Worm (Caenorhabditis elegans) whole organism, L1 larva: ENCODE data around the gene F41E6.5.
A peak's percentile ranks its signal among the peaks of the same experiment; 100 is the strongest.

ENCODE experiments used
- C04F5.9 ChIP-seq: sonication (generic microtip); optimal IDR thresholded peaks from 2 replicates; lab custom pipeline; 2016; ENCODE audit warnings: missing genetic modification characterization, missing compliant biosample characterization
- C16A3.4 ChIP-seq: fragments of 150-350 bp; optimal IDR thresholded peaks from 2 replicates; lab custom pipeline; 2014; ENCODE audit warnings: missing biosample characterization, missing genetic modification characterization
- F16B12.6 ChIP-seq: fragments of 150-350 bp; optimal IDR thresholded peaks from 2 replicates; lab custom pipeline; 2014; ENCODE audit warnings: missing biosample characterization, missing genetic modification characterization
- ama-1 ChIP-seq: fragments of 150-350 bp; optimal IDR thresholded peaks from 2 replicates; lab custom pipeline; 2014
- blmp-1 ChIP-seq: fragments of 150-350 bp; optimal IDR thresholded peaks from 2 replicates; lab custom pipeline; 2014; ENCODE audit warnings: missing biosample characterization, missing genetic modification characterization
- ceh-82 ChIP-seq, 3 experiments: fragments of 150-350 bp in 1 of 3; sonication (generic microtip) in 2 of 3; optimal IDR thresholded peaks; 2 replicates each; lab custom pipeline; 2014 to 2017; ENCODE audit warnings: missing biosample characterization in 3 of 3, missing genetic modification characterization in 3 of 3
- ces-1 ChIP-seq: fragments of 150-350 bp; optimal IDR thresholded peaks from 2 replicates; lab custom pipeline; 2014; ENCODE audit warnings: missing biosample characterization, missing genetic modification reagents, missing genetic modification characterization
- dpl-1 ChIP-seq, 3 experiments: fragments of 150-350 bp in 2 of 3; sonication (generic microtip) in 1 of 3; optimal IDR thresholded peaks; 2 replicates each; lab custom pipeline; 2014 to 2017; ENCODE audit warnings: missing biosample characterization in 3 of 3, missing genetic modification characterization in 3 of 3, missing genetic modification reagents in 3 of 3
- dsc-1 ChIP-seq: sonication (generic microtip); optimal IDR thresholded peaks from 2 replicates; lab custom pipeline; 2016; ENCODE audit warnings: mild to moderate bottlenecking, missing genetic modification characterization, missing compliant biosample characterization
- efl-1 ChIP-seq, 4 experiments: fragments of 150-350 bp; optimal IDR thresholded peaks in 3 of 4; peaks in 1 of 4; 1 replicate in 1 of 4; 2 replicates in 3 of 4; lab custom pipeline; 2014; ENCODE audit warnings: missing biosample characterization in 2 of 4, missing genetic modification characterization in 2 of 4, missing genetic modification reagents in 2 of 4
- egl-13 ChIP-seq: sonication (generic microtip); optimal IDR thresholded peaks from 2 replicates; lab custom pipeline; 2016; ENCODE audit warnings: missing genotype, missing genetic modification reagents, missing genetic modification characterization, missing compliant biosample characterization
- fkh-10 ChIP-seq: sonication (generic microtip); optimal IDR thresholded peaks from 2 replicates; lab custom pipeline; 2017; ENCODE audit warnings: missing biosample characterization, missing genetic modification reagents, missing genetic modification characterization
- fkh-4 ChIP-seq: sonication (generic microtip); optimal IDR thresholded peaks from 2 replicates; lab custom pipeline; 2016; ENCODE audit warnings: missing compliant biosample characterization, missing genetic modification characterization, borderline replicate concordance
- fkh-8 ChIP-seq: sonication (generic microtip); optimal IDR thresholded peaks from 2 replicates; lab custom pipeline; 2016; ENCODE audit warnings: mild to moderate bottlenecking, missing genetic modification characterization, missing compliant biosample characterization
- grh-1 ChIP-seq: fragments of 200-800 bp; sonication (Bioruptor generic); IDR thresholded peaks from 2 replicates; pipeline ENCODE4 v1.3.6; 2022; ENCODE audit warnings: missing genetic modification reagents, missing genetic modification characterization, missing compliant biosample characterization
- hpl-2 ChIP-seq: fragments of 150-350 bp; optimal IDR thresholded peaks from 2 replicates; lab custom pipeline; 2014; ENCODE audit warnings: missing biosample characterization, missing genetic modification reagents, missing genetic modification characterization
- isw-1 ChIP-seq: fragments of 200-800 bp; sonication (Bioruptor generic); IDR thresholded peaks from 2 replicates; pipeline ENCODE4 v1.3.6; 2022; ENCODE audit warnings: missing genetic modification characterization, missing compliant biosample characterization
- lin-13 ChIP-seq: fragments of 150-350 bp; optimal IDR thresholded peaks from 2 replicates; lab custom pipeline; 2014; ENCODE audit warnings: missing biosample characterization, missing genetic modification reagents, missing genetic modification characterization
- lin-14 ChIP-seq: fragments of 200-800 bp; sonication (Bioruptor generic); optimal IDR thresholded peaks from 2 replicates; lab custom pipeline; 2018; ENCODE audit warnings: mild to moderate bottlenecking, missing genetic modification characterization, moderate library complexity, missing compliant biosample characterization
- lin-15B ChIP-seq: fragments of 150-350 bp; sonication (generic microtip); optimal IDR thresholded peaks from 3 replicates; lab custom pipeline; 2014; ENCODE audit warnings: missing biosample characterization, missing genetic modification characterization
- lin-35 ChIP-seq, 2 experiments: fragments of 150-350 bp; optimal IDR thresholded peaks; 2 replicates each; lab custom pipeline; 2014; ENCODE audit warnings: missing biosample characterization in 2 of 2, missing genetic modification characterization in 2 of 2, missing genetic modification reagents in 2 of 2
- lin-39 ChIP-seq: fragments of 150-350 bp; optimal IDR thresholded peaks from 2 replicates; lab custom pipeline; 2014; ENCODE audit warnings: missing biosample characterization, missing genetic modification reagents, missing genetic modification characterization
- mab-9 ChIP-seq: fragments of 200-800 bp; sonication (Bioruptor generic); IDR thresholded peaks from 2 replicates; pipeline ENCODE4 v1.3.6; 2022; ENCODE audit warnings: missing genetic modification reagents, missing genetic modification characterization, missing compliant biosample characterization
- mdl-1 ChIP-seq, 2 experiments: fragments of 150-350 bp; optimal IDR thresholded peaks; 2 replicates each; lab custom pipeline; 2014 to 2017; ENCODE audit warnings: missing biosample characterization in 2 of 2, missing genetic modification characterization in 2 of 2, inconsistent platforms in 1 of 2
- mep-1 ChIP-seq: fragments of 150-350 bp; optimal IDR thresholded peaks from 2 replicates; lab custom pipeline; 2014; ENCODE audit warnings: missing biosample characterization, missing genetic modification characterization
- nhr-11 ChIP-seq: fragments of 150-350 bp; optimal IDR thresholded peaks from 2 replicates; lab custom pipeline; 2014; ENCODE audit warnings: missing biosample characterization, missing genetic modification characterization
- nhr-28 ChIP-seq: fragments of 150-350 bp; optimal IDR thresholded peaks from 2 replicates; lab custom pipeline; 2014; ENCODE audit warnings: missing biosample characterization, missing genetic modification characterization
- nhr-47 ChIP-seq: sonication (generic microtip); optimal IDR thresholded peaks from 2 replicates; lab custom pipeline; 2016; ENCODE audit warnings: mild to moderate bottlenecking, missing genetic modification characterization, moderate library complexity, missing compliant biosample characterization
- nhr-71 ChIP-seq: sonication (generic microtip); optimal IDR thresholded peaks from 2 replicates; lab custom pipeline; 2016; ENCODE audit warnings: mild to moderate bottlenecking, missing genetic modification characterization, moderate library complexity, missing compliant biosample characterization
- nhr-77 ChIP-seq: fragments of 150-350 bp; optimal IDR thresholded peaks from 2 replicates; lab custom pipeline; 2014; ENCODE audit warnings: missing biosample characterization, missing genetic modification characterization
- nhr-85 ChIP-seq: sonication (generic microtip); peaks from one replicate; lab custom pipeline; 2016; ENCODE audit warnings: missing genetic modification characterization, inconsistent platforms, missing compliant biosample characterization
- nhr-90 ChIP-seq: sonication (generic microtip); optimal IDR thresholded peaks from 2 replicates; lab custom pipeline; 2016; ENCODE audit warnings: mild to moderate bottlenecking, missing genetic modification characterization, missing compliant biosample characterization; ENCODE audit not compliant: poor library complexity
- pag-3 ChIP-seq: sonication (generic microtip); optimal IDR thresholded peaks from 2 replicates; lab custom pipeline; 2017; ENCODE audit warnings: missing genetic modification characterization, mild to moderate bottlenecking, missing compliant biosample characterization, antibody characterized with exemption, borderline replicate concordance; ENCODE audit not compliant: insufficient read depth
- rnt-1 ChIP-seq: sonication (generic microtip); optimal IDR thresholded peaks from 2 replicates; lab custom pipeline; 2016; ENCODE audit warnings: mild to moderate bottlenecking, missing genetic modification characterization, moderate library complexity, missing compliant biosample characterization
- skn-1 ChIP-seq: fragments of 150-350 bp; optimal IDR thresholded peaks from 2 replicates; lab custom pipeline; 2014; ENCODE audit warnings: missing biosample characterization, missing genetic modification characterization
- snpc-4 ChIP-seq: fragments of 150-350 bp; optimal IDR thresholded peaks from 2 replicates; lab custom pipeline; 2014; ENCODE audit warnings: missing biosample characterization, missing genetic modification characterization
- sox-4 ChIP-seq: sonication (generic microtip); optimal IDR thresholded peaks from 2 replicates; lab custom pipeline; 2016; ENCODE audit warnings: missing genetic modification characterization, missing compliant biosample characterization
- swsn-7 ChIP-seq: sonication (generic microtip); optimal IDR thresholded peaks from 2 replicates; lab custom pipeline; 2016; ENCODE audit warnings: missing genetic modification characterization, missing compliant biosample characterization
- unc-130 ChIP-seq: fragments of 150-350 bp; optimal IDR thresholded peaks from 2 replicates; lab custom pipeline; 2017; ENCODE audit warnings: missing biosample characterization, missing genetic modification characterization, inconsistent platforms
- unc-30 ChIP-seq: sonication (generic microtip); optimal IDR thresholded peaks from 2 replicates; lab custom pipeline; 2017; ENCODE audit warnings: missing biosample characterization, missing genetic modification characterization
- zag-1 ChIP-seq: fragments of 150-350 bp; optimal IDR thresholded peaks from 2 replicates; lab custom pipeline; 2014; ENCODE audit warnings: missing biosample characterization, missing genetic modification characterization
- ztf-11 ChIP-seq, 2 experiments: sonication (generic microtip); optimal IDR thresholded peaks; 2 replicates each; lab custom pipeline; 2016 to 2017; ENCODE audit warnings: missing genetic modification characterization in 2 of 2, missing biosample characterization in 1 of 2, missing compliant biosample characterization in 1 of 2

Gene F41E6.5

DNA sequence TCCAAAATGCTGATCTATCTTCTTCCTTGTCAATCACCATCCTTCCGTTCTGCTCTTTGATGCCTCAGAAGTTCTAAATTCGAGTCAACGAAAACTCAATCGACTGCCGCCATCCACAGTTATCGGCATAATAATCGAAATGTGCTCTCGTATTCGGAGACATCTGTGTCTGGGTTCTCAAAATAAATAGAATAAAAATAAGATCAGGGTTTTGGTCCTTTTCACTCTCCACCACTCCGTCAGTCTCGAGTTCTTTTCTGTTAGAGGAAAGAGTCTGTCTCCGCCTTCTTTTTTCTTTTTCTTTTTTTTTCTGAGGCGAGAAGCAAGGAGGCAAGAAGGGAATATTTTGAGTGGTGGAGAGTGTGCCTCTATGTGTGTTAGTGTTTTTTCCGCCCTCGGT, 20.5 kb downstream of the F41E6.5 start, which contains the start of gene F41E6.17:
Gene F41E6.17 (plus strand): TSS at position 348 of the 400 bp plus-strand sequence.
- TF ChIP-seq dsc-1 (tag; lab: Kevin White, UChicago) (peak; percentile 33), grh-1 (GFP tag; lab: Robert Waterston, UW) (no peak), ceh-82 (tag; optimal IDR thresholded peaks at IDR 0.05; lab: Kevin White, UChicago) (peak in 1 of 3 experiments; percentile 24), nhr-90 (no peak), nhr-28 (no peak), lin-14 (GFP tag; lab: Kevin White, UChicago) (peak; percentile 70), fkh-10 (GFP tag; lab: Kevin White, UChicago) (peak; percentile 19), unc-30 (tag; lab: Kevin White, UChicago) (no peak), mep-1 (tag; lab: Kevin White, UChicago) (no peak)

- TF ChIP-seq nhr-85 (tag; lab: Kevin White, UChicago) (peak; percentile 76), egl-13 (tag; lab: Kevin White, UChicago) (peak; percentile 5), C04F5.9 (no peak), nhr-71 (tag; lab: Kevin White, UChicago) (peak; percentile 25), lin-14 (GFP tag; lab: Kevin White, UChicago) (peak; percentile 26), fkh-8 (tag; lab: Kevin White, UChicago) (peak; percentile 6)
Observed at ce11 chrV:8626406-8626805, 23.1 kb downstream of the F41E6.5 start.

ce11 chrV:8627580-8627979, 24.3 kb downstream of the F41E6.5 start:
- no peak for TF ChIP-seq skn-1 (tag; lab: Kevin White, UChicago)
- TF ChIP-seq zag-1 (tag; lab: Kevin White, UChicago), result no peak
- TF ChIP-seq lin-35 (GFP tag; optimal IDR thresholded peaks at IDR 0.05; lab: Kevin White, UChicago), result no peak
- no peak for TF ChIP-seq pag-3 (tag; lab: Kevin White, UChicago)
- TF ChIP-seq efl-1 (optimal IDR thresholded peaks at IDR 0.05; lab: Kevin White, UChicago), result no peak
- TF ChIP-seq efl-1 (GFP tag; optimal IDR thresholded peaks at IDR 0.05 in 1 of 2; lab: Kevin White, UChicago), result peak in 1 of 2 experiments; percentile 48

- TF ChIP-seq efl-1 (optimal IDR thresholded peaks at IDR 0.05; lab: Kevin White, UChicago) (no peak), efl-1 (GFP tag; optimal IDR thresholded peaks at IDR 0.05 in 1 of 2; lab: Kevin White, UChicago) (peak in 1 of 2 experiments; percentile 37), nhr-77 (tag; lab: Kevin White, UChicago) (no peak), blmp-1 (tag; lab: Kevin White, UChicago) (peak; percentile 21), nhr-11 (tag; lab: Kevin White, UChicago) (no peak), fkh-4 (tag; lab: Kevin White, UChicago) (no peak), nhr-85 (tag; lab: Kevin White, UChicago) (peak; percentile 49), ama-1 (lab: Kevin White, UChicago) (peak; percentile 50)
Observed at ce11 chrV:8629029-8629428, 25.7 kb downstream of the F41E6.5 start, which contains the start of gene F41E6.12. F41E6.12 (minus strand) TSS chrV:8629129.

- TF ChIP-seq ztf-11 (tag; optimal IDR thresholded peaks at IDR 0.05; lab: Kevin White, UChicago) (peak in 1 of 2 experiments; percentile 29), nhr-47 (tag; lab: Kevin White, UChicago) (peak; percentile 79), hpl-2 (GFP tag; lab: Kevin White, UChicago) (peak; percentile 63), lin-15B (tag; lab: Kevin White, UChicago) (peak; percentile 28), nhr-11 (tag; lab: Kevin White, UChicago) (no peak), mdl-1 (tag; optimal IDR thresholded peaks at IDR 0.05; lab: Kevin White, UChicago) (peak in 1 of 2 experiments; percentile 70), C16A3.4 (tag; lab: Kevin White, UChicago) (peak; percentile 68), dsc-1 (tag; lab: Kevin White, UChicago) (peak; percentile 57), C04F5.9 (peak; percentile 11), F16B12.6 (tag; lab: Kevin White, UChicago) (peak; percentile 23), swsn-7 (peak; percentile 74), sox-4 (tag; lab: Kevin White, UChicago) (peak; percentile 5), ces-1 (GFP tag; lab: Kevin White, UChicago) (no peak), isw-1 (GFP tag; lab: Robert Waterston, UW) (peak; percentile 24), lin-13 (GFP tag; lab: Kevin White, UChicago) (peak; percentile 81), rnt-1 (tag; lab: Kevin White, UChicago) (peak; percentile 85), unc-130 (peak; percentile 58), ama-1 (lab: Kevin White, UChicago) (no peak), lin-39 (peak; percentile 26), mab-9 (GFP tag; lab: Robert Waterston, UW) (no peak), snpc-4 (tag; lab: Kevin White, UChicago) (peak; percentile 34), dpl-1 (GFP tag; optimal IDR thresholded peaks at IDR 0.05; lab: Kevin White, UChicago) (peak; percentile 45 to 63 (median 56)), efl-1 (optimal IDR thresholded peaks at IDR 0.05; lab: Kevin White, UChicago) (peak; percentile 59 to 60), efl-1 (GFP tag; optimal IDR thresholded peaks at IDR 0.05 in 1 of 2; lab: Kevin White, UChicago) (peak; percentile 44 to 96), fkh-8 (tag; lab: Kevin White, UChicago) (peak; percentile 46)
Observed at ce11 chrV:8631277-8631765, 28.0 kb downstream of the F41E6.5 start, which contains the start of gene atg-18. atg-18 (minus strand) TSS chrV:8631327.
